Fruit fly (Drosophila melanogaster) whole organism, embryonic: Measurements from ENCODE around the gene CG7806.

Experiments used
- Abd-B ChIP-seq: fragments of 200-800 bp; sonication (Bioruptor generic); optimal IDR thresholded peaks from 2 replicates; lab custom pipeline; 2018; ENCODE audit warnings: missing biosample characterization, mild to moderate bottlenecking, missing genetic modification characterization, moderate library complexity
- Adf1 ChIP-seq: fragments of 200-800 bp; sonication (Bioruptor generic); IDR thresholded peaks from 2 replicates; pipeline ENCODE4 v1.3.6; 2022; ENCODE audit warnings: missing biosample characterization, missing genetic modification characterization
- Antp ChIP-seq: fragments of 200-800 bp; sonication (Bioruptor generic); optimal IDR thresholded peaks from 3 replicates; lab custom pipeline; 2016; ENCODE audit warnings: missing biosample characterization, missing genetic modification characterization
- Awh ChIP-seq: fragments of 200-800 bp; sonication (Bioruptor generic); IDR thresholded peaks from 2 replicates; pipeline ENCODE4, ENCODE4 v1.3.6; 2022; ENCODE audit warnings: missing biosample characterization, missing genetic modification characterization
- BEAF-32 ChIP-seq: fragments of 200-800 bp; sonication (Bioruptor generic); optimal IDR thresholded peaks from 3 replicates; lab custom pipeline; 2017; ENCODE audit warnings: missing biosample characterization, missing genetic modification characterization, mild to moderate bottlenecking, moderate library complexity, missing genetic modification reagents
- CG11085 ChIP-seq: fragments of 200-800 bp; sonication (Bioruptor generic); IDR thresholded peaks from 2 replicates; pipeline ENCODE4 v1.3.6; 2022; ENCODE audit warnings: missing biosample characterization, missing genetic modification characterization
- CG11093 ChIP-seq: fragments of 200-800 bp; sonication (Bioruptor generic); IDR thresholded peaks from 3 replicates; pipeline ENCODE4 v1.3.6; 2022; ENCODE audit warnings: missing biosample characterization, missing genetic modification characterization
- CG12744 ChIP-seq: fragments of 200-800 bp; sonication (Bioruptor generic); optimal IDR thresholded peaks from 2 replicates; lab custom pipeline; 2016; ENCODE audit warnings: missing biosample characterization, missing genetic modification characterization
- CG13424 ChIP-seq: fragments of 200-800 bp; sonication (Bioruptor generic); optimal IDR thresholded peaks from 2 replicates; lab custom pipeline; 2019; ENCODE audit warnings: missing biosample characterization, mild to moderate bottlenecking, missing genetic modification characterization, moderate library complexity
- CG13775 ChIP-seq: fragments of 200-800 bp; sonication (Bioruptor generic); optimal IDR thresholded peaks from 3 replicates; lab custom pipeline; 2017; ENCODE audit warnings: missing biosample characterization, mild to moderate bottlenecking, missing genetic modification characterization
- CG15479 ChIP-seq: fragments of 200-800 bp; sonication (Bioruptor generic); optimal IDR thresholded peaks from 3 replicates; lab custom pipeline; 2019; ENCODE audit warnings: missing biosample characterization, mild to moderate bottlenecking, missing genetic modification characterization, moderate library complexity
- CG15696 ChIP-seq: fragments of 200-800 bp; sonication (Bioruptor generic); optimal IDR thresholded peaks from 2 replicates; lab custom pipeline; 2019; ENCODE audit warnings: missing biosample characterization, mild to moderate bottlenecking, missing genetic modification characterization, moderate library complexity
- CG17802 ChIP-seq: fragments of 200-800 bp; sonication (Bioruptor generic); optimal IDR thresholded peaks from 2 replicates; lab custom pipeline; 2018; ENCODE audit warnings: missing biosample characterization, mild to moderate bottlenecking, missing genetic modification characterization, moderate library complexity
- CG2199 ChIP-seq: fragments of 200-800 bp; sonication (Bioruptor generic); IDR thresholded peaks from 3 replicates; pipeline ENCODE4 v1.3.6; 2022; ENCODE audit warnings: missing biosample characterization, missing genetic modification characterization
- CG2712 ChIP-seq: fragments of 200-800 bp; optimal IDR thresholded peaks from 3 replicates; lab custom pipeline; 2019; ENCODE audit warnings: missing biosample characterization, mild to moderate bottlenecking, missing genetic modification characterization, moderate library complexity
- CG2875 ChIP-seq: fragments of 200-800 bp; sonication (Bioruptor generic); optimal IDR thresholded peaks from 2 replicates; lab custom pipeline; 2017; ENCODE audit warnings: missing biosample characterization, mild to moderate bottlenecking, missing genetic modification characterization, missing genetic modification reagents
- CG3838 ChIP-seq: fragments of 200-800 bp; sonication (Bioruptor generic); optimal IDR thresholded peaks from 3 replicates; lab custom pipeline; 2016; ENCODE audit warnings: missing biosample characterization, missing genetic modification characterization
- CG3995 ChIP-seq: fragments of 200-800 bp; sonication (Bioruptor generic); optimal IDR thresholded peaks from 3 replicates; lab custom pipeline; 2016; ENCODE audit warnings: missing biosample characterization, missing genetic modification characterization
- CG5180 ChIP-seq: fragments of 200-800 bp; sonication (Bioruptor generic); optimal IDR thresholded peaks from 3 replicates; lab custom pipeline; 2017; ENCODE audit warnings: missing biosample characterization, missing genetic modification characterization, mild to moderate bottlenecking, moderate library complexity, missing genetic modification reagents
- CG6272 ChIP-seq: fragments of 200-800 bp; sonication (Bioruptor generic); IDR thresholded peaks from 2 replicates; pipeline ENCODE4 v1.3.6; 2022; ENCODE audit warnings: missing biosample characterization, missing genetic modification characterization
- CG6683 ChIP-seq: fragments of 200-800 bp; sonication (Bioruptor generic); optimal IDR thresholded peaks from 2 replicates; lab custom pipeline; 2017; ENCODE audit warnings: missing biosample characterization, mild to moderate bottlenecking, missing genetic modification characterization, missing genetic modification reagents
- CG6765 ChIP-seq: fragments of 200-800 bp; sonication (Bioruptor generic); optimal IDR thresholded peaks from 3 replicates; lab custom pipeline; 2017; ENCODE audit warnings: missing biosample characterization, mild to moderate bottlenecking, missing genetic modification characterization
- CG7987 ChIP-seq: fragments of 200-800 bp; sonication (Bioruptor generic); optimal IDR thresholded peaks from 2 replicates; lab custom pipeline; 2018; ENCODE audit warnings: missing biosample characterization, mild to moderate bottlenecking, missing genetic modification characterization, moderate library complexity
- Elba2 ChIP-seq: fragments of 200-800 bp; sonication (Bioruptor generic); optimal IDR thresholded peaks from 3 replicates; lab custom pipeline; 2016; ENCODE audit warnings: missing biosample characterization, missing genetic modification characterization
- H15 ChIP-seq: fragments of 200-800 bp; sonication (Bioruptor generic); IDR thresholded peaks from 3 replicates; pipeline ENCODE4 v1.3.6; 2022; ENCODE audit warnings: missing biosample characterization, missing genetic modification characterization
- HLH3B ChIP-seq: fragments of 200-800 bp; sonication (Bioruptor generic); IDR thresholded peaks from 2 replicates; pipeline ENCODE4 v1.3.6; 2022; ENCODE audit warnings: missing biosample characterization, missing genetic modification characterization
- HLHmδ ChIP-seq: fragments of 200-800 bp; sonication (Bioruptor generic); optimal IDR thresholded peaks from 2 replicates; lab custom pipeline; 2018; ENCODE audit warnings: missing biosample characterization, mild to moderate bottlenecking, missing genetic modification characterization, moderate library complexity
- Hand ChIP-seq: fragments of 200-800 bp; sonication (Bioruptor generic); optimal IDR thresholded peaks from 2 replicates; lab custom pipeline; 2017; ENCODE audit warnings: mild to moderate bottlenecking, missing biosample characterization, missing genetic modification reagents, missing genetic modification characterization
- HmgD ChIP-seq: fragments of 200-800 bp; sonication (Bioruptor generic); optimal IDR thresholded peaks from 3 replicates; lab custom pipeline; 2016; ENCODE audit warnings: missing biosample characterization, missing genetic modification characterization
- NC2α ChIP-seq: fragments of 200-800 bp; sonication (Bioruptor generic); optimal IDR thresholded peaks from 2 replicates; lab custom pipeline; 2016; ENCODE audit warnings: missing biosample characterization, missing genetic modification characterization
- NFAT ChIP-seq: fragments of 200-800 bp; sonication (Bioruptor generic); IDR thresholded peaks from 2 replicates; pipeline ENCODE4 v1.3.6; 2022; ENCODE audit warnings: missing biosample characterization, missing genetic modification characterization
- Optix ChIP-seq: fragments of 200-800 bp; sonication (Bioruptor generic); IDR thresholded peaks from 3 replicates; pipeline ENCODE4 v1.3.6; 2022; ENCODE audit warnings: missing biosample characterization, missing genetic modification characterization
- Pdp1 ChIP-seq, 2 experiments: fragments of 200-800 bp; sonication (Bioruptor generic); optimal IDR thresholded peaks; 3 replicates each; lab custom pipeline; 2016; ENCODE audit warnings: missing biosample characterization in 2 of 2, missing genetic modification characterization in 2 of 2, mild to moderate bottlenecking in 1 of 2, moderate library complexity in 1 of 2
- Rfx ChIP-seq: fragments of 200-800 bp; sonication (Bioruptor generic); IDR thresholded peaks from 2 replicates; pipeline ENCODE4 v1.3.6; 2022; ENCODE audit warnings: missing biosample characterization, missing genetic modification characterization
- Side ChIP-seq: fragments of 200-800 bp; sonication (Bioruptor generic); optimal IDR thresholded peaks from 2 replicates; lab custom pipeline; 2016; ENCODE audit warnings: missing biosample characterization, missing genetic modification characterization
- Sin3A ChIP-seq: fragments of >200 bp; optimal IDR thresholded peaks from 2 replicates; lab custom pipeline; 2018
- Xrp1 ChIP-seq: fragments of 200-800 bp; sonication (Bioruptor generic); IDR thresholded peaks from 2 replicates; pipeline ENCODE4 v1.3.6; 2022; ENCODE audit warnings: missing biosample characterization, missing genetic modification characterization
- chif ChIP-seq, 2 experiments: fragments of 200-800 bp; sonication (Bioruptor generic); optimal IDR thresholded peaks; 3 replicates each; lab custom pipeline; 2016; ENCODE audit warnings: missing biosample characterization in 2 of 2, missing genetic modification characterization in 2 of 2
- fd3F ChIP-seq: fragments of 200-800 bp; sonication (Bioruptor generic); optimal IDR thresholded peaks from 2 replicates; lab custom pipeline; 2018; ENCODE audit warnings: missing biosample characterization, mild to moderate bottlenecking, missing genetic modification characterization, moderate library complexity
- fd96Cb ChIP-seq: fragments of 200-800 bp; sonication (Bioruptor generic); optimal IDR thresholded peaks from 2 replicates; lab custom pipeline; 2018; ENCODE audit warnings: missing biosample characterization, mild to moderate bottlenecking, missing genetic modification characterization, moderate library complexity
- gro ChIP-seq: fragments of 200-800 bp; sonication (Bioruptor generic); optimal IDR thresholded peaks from 2 replicates; lab custom pipeline; 2016; ENCODE audit warnings: missing biosample characterization, missing genetic modification characterization
- insv ChIP-seq, 2 experiments: fragments of 200-800 bp; sonication (Bioruptor generic); optimal IDR thresholded peaks; 3 replicates each; lab custom pipeline; 2016 to 2018; ENCODE audit warnings: missing biosample characterization in 2 of 2, missing genetic modification characterization in 2 of 2
- jing ChIP-seq: fragments of 200-800 bp; sonication (Bioruptor generic); optimal IDR thresholded peaks from 2 replicates; lab custom pipeline; 2018; ENCODE audit warnings: missing biosample characterization, mild to moderate bottlenecking, missing genetic modification characterization
- jumu ChIP-seq: fragments of 200-800 bp; sonication (Bioruptor generic); optimal IDR thresholded peaks from 3 replicates; lab custom pipeline; 2016; ENCODE audit warnings: missing biosample characterization, missing genetic modification characterization
- maf-S ChIP-seq: fragments of 200-800 bp; sonication (Bioruptor generic); optimal IDR thresholded peaks from 2 replicates; lab custom pipeline; 2016; ENCODE audit warnings: missing biosample characterization, missing genetic modification characterization
- nerfin-1 ChIP-seq: fragments of 200-800 bp; sonication (Bioruptor generic); optimal IDR thresholded peaks from 3 replicates; lab custom pipeline; 2019; ENCODE audit warnings: missing biosample characterization, mild to moderate bottlenecking, missing genetic modification characterization, moderate library complexity
- repo ChIP-seq: fragments of 200-800 bp; sonication (Bioruptor generic); optimal IDR thresholded peaks from 2 replicates; lab custom pipeline; 2016; ENCODE audit warnings: missing biosample characterization, missing genetic modification characterization
- run ChIP-seq: fragments of 200-800 bp; sonication (Bioruptor generic); optimal IDR thresholded peaks from 3 replicates; lab custom pipeline; 2018; ENCODE audit warnings: missing biosample characterization, mild to moderate bottlenecking, missing genetic modification characterization
- sens ChIP-seq: fragments of 200-800 bp; sonication (Bioruptor generic); peaks from one replicate; lab custom pipeline; 2016; ENCODE audit warnings: missing biosample characterization, missing genetic modification characterization
- stwl ChIP-seq: fragments of 200-800 bp; sonication (Bioruptor generic); optimal IDR thresholded peaks from 3 replicates; lab custom pipeline; 2018; ENCODE audit warnings: missing biosample characterization, mild to moderate bottlenecking, missing genetic modification characterization, moderate library complexity
- zfh2 ChIP-seq: fragments of 200-800 bp; sonication (Bioruptor generic); optimal IDR thresholded peaks from 2 replicates; lab custom pipeline; 2016; ENCODE audit warnings: missing biosample characterization, missing genetic modification characterization

CG7806 gene

DNA sequence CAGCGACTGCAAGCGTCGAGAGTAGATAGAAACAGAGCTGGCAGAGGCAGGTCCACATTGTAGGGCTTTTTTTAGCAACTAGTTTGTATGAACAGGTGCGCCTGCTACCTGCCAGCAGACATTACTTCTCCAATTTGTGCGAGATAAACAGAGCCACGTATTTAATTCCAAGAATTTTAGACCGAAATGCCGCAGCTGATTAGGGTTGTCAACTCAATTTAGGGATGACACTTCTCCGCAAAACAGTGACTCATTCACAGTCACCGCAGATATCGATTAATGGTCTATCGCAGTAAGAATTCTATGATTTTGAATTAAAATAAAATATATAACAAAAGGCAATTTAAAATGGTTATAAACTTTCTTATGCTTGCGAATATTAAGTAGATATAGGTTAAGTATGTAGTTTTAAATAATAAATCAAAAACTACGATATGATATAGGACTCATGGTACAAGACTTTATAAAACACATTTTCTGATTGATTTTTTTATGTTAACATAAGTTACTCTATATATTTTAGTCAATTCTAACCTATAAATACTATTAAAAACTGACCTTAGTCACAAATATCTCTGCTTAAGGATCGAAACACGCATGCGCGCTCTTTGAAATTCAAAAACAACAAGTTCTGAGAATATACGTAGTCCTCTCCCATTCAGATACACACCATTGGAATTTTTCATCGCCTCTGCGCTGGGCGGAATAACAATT is 8.3 kb upstream of the CG7806 start, which contains the start of the genes wol and Scgalpha (continued):
- no peak for TF ChIP-seq CG11085 (GFP tag; lab: Robert Waterston, UW)
- TF ChIP-seq stwl = peak; percentile 63
- TF ChIP-seq NFAT (GFP tag; lab: Robert Waterston, UW) = no peak
- no peak for TF ChIP-seq Pdp1 (GFP tag; optimal IDR thresholded peaks at IDR 0.05; lab: Kevin White, UChicago)
- no peak for TF ChIP-seq CG11093 (GFP tag; lab: Robert Waterston, UW)
- TF ChIP-seq HLHmδ (GFP tag; lab: Kevin White, UChicago) = no peak
- TF ChIP-seq zfh2 (GFP tag; lab: Kevin White, UChicago) = no peak
- TF ChIP-seq maf-S (GFP tag; lab: Kevin White, UChicago) = no peak
- no peak for TF ChIP-seq CG15479 (GFP tag; lab: Kevin White, UChicago)
- no peak for TF ChIP-seq CG5180 (GFP tag; lab: Kevin White, UChicago)
- peak; percentile 72; the same call in 1 of the 2 replicates for TF ChIP-seq Adf1 (GFP tag; lab: Robert Waterston, UW)
- no peak for TF ChIP-seq CG15696 (tag; lab: Kevin White, UChicago)
- TF ChIP-seq Rfx = peak; percentile 33
- no peak for TF ChIP-seq CG3838 (GFP tag; lab: Kevin White, UChicago)
- no peak for TF ChIP-seq HmgD
- TF ChIP-seq fd96Cb (tag; lab: Kevin White, UChicago) = no peak
- TF ChIP-seq jumu (GFP tag; lab: Kevin White, UChicago) = no peak
- no peak for TF ChIP-seq run (tag; lab: Kevin White, UChicago)
- TF ChIP-seq Xrp1 (GFP tag; lab: Robert Waterston, UW) = no peak
- no peak for TF ChIP-seq repo
- TF ChIP-seq CG17802 = no peak
- TF ChIP-seq Optix = no peak
- TF ChIP-seq CG2199 (GFP tag; lab: Robert Waterston, UW) = no peak

DNA sequence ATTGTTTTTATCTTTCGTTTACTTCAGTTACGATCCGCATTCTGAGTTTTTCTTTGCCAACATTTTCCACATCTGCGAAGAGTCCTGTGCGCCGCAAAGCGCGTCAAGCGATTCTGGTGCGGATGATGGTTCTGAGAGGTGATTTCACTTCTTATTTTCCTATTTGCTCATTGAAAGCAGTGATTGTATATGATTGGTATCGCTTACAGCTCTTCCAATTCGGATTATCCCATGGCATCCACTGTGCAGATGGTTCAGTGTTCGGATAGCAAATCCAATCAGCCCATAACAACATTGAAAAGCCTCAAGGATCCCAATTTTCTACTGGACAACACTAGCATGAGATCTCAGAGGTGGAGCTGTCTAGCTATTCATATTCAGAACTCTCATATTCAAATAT is 6.6 kb upstream of the CG7806 start:
- TF ChIP-seq CG6272 (GFP tag; lab: Robert Waterston, UW) (no peak), chif (GFP tag; optimal IDR thresholded peaks at IDR 0.05; lab: Kevin White, UChicago) (no peak), sens (GFP tag; lab: Kevin White, UChicago) (peak; percentile 32), Elba2 (GFP tag; lab: Kevin White, UChicago) (peak; percentile 96), Hand (GFP tag; lab: Kevin White, UChicago) (no peak), Antp (GFP tag; lab: Kevin White, UChicago) (no peak), CG7987 (GFP tag; lab: Kevin White, UChicago) (no peak), CG6765 (GFP tag; lab: Kevin White, UChicago) (no peak), CG6683 (GFP tag; lab: Kevin White, UChicago) (no peak), CG13775 (GFP tag; lab: Kevin White, UChicago) (no peak), CG3995 (GFP tag; lab: Kevin White, UChicago) (no peak), fd3F (GFP tag; lab: Kevin White, UChicago) (no peak), gro (GFP tag; lab: Kevin White, UChicago) (no peak), CG12744 (no peak), insv (GFP tag; optimal IDR thresholded peaks at IDR 0.05; lab: Kevin White, UChicago) (peak in 1 of 2 experiments; percentile 90), Side (GFP tag; lab: Kevin White, UChicago) (no peak), Sin3A (lab: Kevin White, UChicago) (no peak), NC2α (GFP tag; lab: Kevin White, UChicago) (no peak), CG2712 (tag; lab: Kevin White, UChicago) (no peak), HLH3B (0 out of 2 replicates have a peak, but pooled peaks have one; percentile 16), H15 (GFP tag; lab: Robert Waterston, UW) (no peak), maf-S (GFP tag; lab: Kevin White, UChicago) (no peak), Awh (GFP tag; lab: Robert Waterston, UW) (no peak), nerfin-1 (tag; lab: Kevin White, UChicago) (no peak), CG13424 (no peak), jing (no peak), CG2875 (no peak), Abd-B (GFP tag; lab: Kevin White, UChicago) (no peak), BEAF-32 (no peak)
